Fruit fly (Drosophila melanogaster) whole organism, embryonic: ENCODE measurements around the gene ago.

Experiments used
- Ada2b ChIP-seq: fragments of 200-800 bp; sonication (Bioruptor generic); IDR thresholded peaks from 2 replicates; pipeline ENCODE4 v1.3.6; 2022; ENCODE audit warnings: missing biosample characterization, missing genetic modification characterization
- CG10321 ChIP-seq: fragments of 200-800 bp; sonication (Bioruptor generic); IDR thresholded peaks from 2 replicates; pipeline ENCODE4 v1.3.6; 2022; ENCODE audit warnings: missing biosample characterization, missing genetic modification characterization
- CG10462 ChIP-seq: fragments of 200-800 bp; sonication (Bioruptor generic); optimal IDR thresholded peaks from 2 replicates; lab custom pipeline; 2016; ENCODE audit warnings: missing biosample characterization, missing genetic modification characterization
- CG13775 ChIP-seq: fragments of 200-800 bp; sonication (Bioruptor generic); optimal IDR thresholded peaks from 3 replicates; lab custom pipeline; 2017; ENCODE audit warnings: missing biosample characterization, mild to moderate bottlenecking, missing genetic modification characterization
- CG14441 ChIP-seq: fragments of 200-800 bp; sonication (Bioruptor generic); IDR thresholded peaks from 2 replicates; pipeline ENCODE4 v1.3.6; 2022; ENCODE audit warnings: missing biosample characterization, missing genetic modification characterization
- CG15514 ChIP-seq: fragments of 200-800 bp; sonication (Bioruptor generic); optimal IDR thresholded peaks from 3 replicates; lab custom pipeline; 2017; ENCODE audit warnings: missing biosample characterization, missing genetic modification characterization, mild to moderate bottlenecking, moderate library complexity, missing genetic modification reagents
- CG17186 ChIP-seq: fragments of 200-800 bp; sonication (Bioruptor generic); optimal IDR thresholded peaks from 3 replicates; lab custom pipeline; 2017; ENCODE audit warnings: missing biosample characterization, missing genetic modification reagents, missing genetic modification characterization
- CG17912 ChIP-seq: fragments of 200-800 bp; sonication (Bioruptor generic); optimal IDR thresholded peaks from 2 replicates; lab custom pipeline; 2018; ENCODE audit warnings: missing biosample characterization, mild to moderate bottlenecking, missing genetic modification characterization
- CG2889 ChIP-seq: fragments of 200-800 bp; sonication (Bioruptor generic); IDR thresholded peaks from 3 replicates; pipeline ENCODE4 v1.3.6; 2022; ENCODE audit warnings: missing biosample characterization, missing genetic modification characterization
- CG32772 ChIP-seq: fragments of 200-800 bp; sonication (Bioruptor generic); IDR thresholded peaks from 2 replicates; pipeline ENCODE4 v1.3.6; 2022; ENCODE audit warnings: missing biosample characterization, missing genetic modification characterization
- CG34224 ChIP-seq: fragments of 200-800 bp; sonication (Bioruptor generic); IDR thresholded peaks from 3 replicates; pipeline ENCODE4 v1.3.6; 2022; ENCODE audit warnings: missing biosample characterization, missing genetic modification characterization; ENCODE audit not compliant: partially characterized antibody
- CG4707 ChIP-seq: fragments of 200-800 bp; sonication (Bioruptor generic); optimal IDR thresholded peaks from 2 replicates; lab custom pipeline; 2018; ENCODE audit warnings: missing biosample characterization, mild to moderate bottlenecking, missing genetic modification characterization, moderate library complexity
- CG7372 ChIP-seq: fragments of 200-800 bp; sonication (Bioruptor generic); IDR thresholded peaks from 2 replicates; pipeline ENCODE4 v1.3.6; 2022; ENCODE audit warnings: missing biosample characterization, missing genetic modification characterization
- CG7745 ChIP-seq: fragments of 200-800 bp; sonication (Bioruptor generic); optimal IDR thresholded peaks from 2 replicates; lab custom pipeline; 2018; ENCODE audit warnings: missing biosample characterization, mild to moderate bottlenecking, missing genetic modification characterization, moderate library complexity
- CG8281 ChIP-seq: fragments of 200-800 bp; sonication (Bioruptor generic); optimal IDR thresholded peaks from 2 replicates; lab custom pipeline; 2018; ENCODE audit warnings: missing biosample characterization, mild to moderate bottlenecking, missing genetic modification characterization, moderate library complexity
- CG9609 ChIP-seq: fragments of 200-800 bp; sonication (Bioruptor generic); optimal IDR thresholded peaks from 3 replicates; lab custom pipeline; 2016; ENCODE audit warnings: missing biosample characterization, missing genetic modification characterization
- CHES-1-like ChIP-seq: fragments of 200-800 bp; sonication (Bioruptor generic); optimal IDR thresholded peaks from 2 replicates; lab custom pipeline; 2016; ENCODE audit warnings: missing biosample characterization, missing genetic modification characterization
- CTCF ChIP-seq: fragments of 200-800 bp; sonication (Bioruptor generic); optimal IDR thresholded peaks from 2 replicates; lab custom pipeline; 2017; ENCODE audit warnings: missing biosample characterization, mild to moderate bottlenecking, missing genetic modification characterization, moderate library complexity
- D19B ChIP-seq: fragments of 200-800 bp; sonication (Bioruptor generic); optimal IDR thresholded peaks from 2 replicates; lab custom pipeline; 2017; ENCODE audit warnings: missing biosample characterization, mild to moderate bottlenecking, missing genetic modification characterization
- Dad ChIP-seq: fragments of 200-800 bp; sonication (Bioruptor generic); optimal IDR thresholded peaks from 3 replicates; lab custom pipeline; 2016; ENCODE audit warnings: missing biosample characterization, missing genetic modification characterization
- Dip3 ChIP-seq: fragments of 200-800 bp; sonication (Bioruptor generic); optimal IDR thresholded peaks from 3 replicates; lab custom pipeline; 2016; ENCODE audit warnings: missing biosample characterization, missing genetic modification characterization
- E2f2 ChIP-seq: fragments of 200-800 bp; sonication (Bioruptor generic); IDR thresholded peaks from 2 replicates; pipeline ENCODE4 v1.3.6; 2022; ENCODE audit warnings: missing biosample characterization, missing genetic modification characterization
- Ets97D ChIP-seq: fragments of 200-800 bp; sonication (Bioruptor generic); optimal IDR thresholded peaks from 3 replicates; lab custom pipeline; 2016; ENCODE audit warnings: missing biosample characterization, missing genetic modification characterization
- HHEX ChIP-seq: fragments of 200-800 bp; sonication (Bioruptor generic); optimal IDR thresholded peaks from 3 replicates; lab custom pipeline; 2017; ENCODE audit warnings: missing biosample characterization, mild to moderate bottlenecking, missing genetic modification characterization, missing genetic modification reagents
- Hr3 ChIP-seq: fragments of 200-800 bp; sonication (Bioruptor generic); optimal IDR thresholded peaks from 3 replicates; lab custom pipeline; 2016; ENCODE audit warnings: missing biosample characterization, missing genetic modification characterization
- Hr78 ChIP-seq, 2 experiments: fragments of 200-800 bp in 1 of 2; fragments of >200 bp in 1 of 2; sonication (Bioruptor generic) in 1 of 2; optimal IDR thresholded peaks; 2 replicates each; lab custom pipeline; 2017 to 2019; ENCODE audit warnings: missing biosample characterization in 2 of 2, missing genetic modification characterization in 2 of 2, mild to moderate bottlenecking in 1 of 2, moderate library complexity in 1 of 2
- Max ChIP-seq: fragments of 200-800 bp; sonication (Bioruptor generic); optimal IDR thresholded peaks from 2 replicates; lab custom pipeline; 2016; ENCODE audit warnings: missing biosample characterization, mild to moderate bottlenecking, missing genetic modification characterization
- Meics ChIP-seq: fragments of 200-800 bp; sonication (Bioruptor generic); optimal IDR thresholded peaks from 2 replicates; lab custom pipeline; 2017; ENCODE audit warnings: missing biosample characterization, mild to moderate bottlenecking, missing genetic modification characterization
- Nf-YB ChIP-seq: fragments of 200-800 bp; sonication (Bioruptor generic); optimal IDR thresholded peaks from 3 replicates; lab custom pipeline; 2019; ENCODE audit warnings: missing biosample characterization, mild to moderate bottlenecking, missing genetic modification characterization, moderate library complexity
- Rfx ChIP-seq: fragments of 200-800 bp; sonication (Bioruptor generic); IDR thresholded peaks from 2 replicates; pipeline ENCODE4 v1.3.6; 2022; ENCODE audit warnings: missing biosample characterization, missing genetic modification characterization
- Sox100B ChIP-seq: fragments of 200-800 bp; sonication (Bioruptor generic); optimal IDR thresholded peaks from 3 replicates; lab custom pipeline; 2018; ENCODE audit warnings: missing biosample characterization, mild to moderate bottlenecking, missing genetic modification characterization
- Ssrp ChIP-seq: fragments of 200-800 bp; sonication (Bioruptor generic); optimal IDR thresholded peaks from 2 replicates; lab custom pipeline; 2018; ENCODE audit warnings: missing biosample characterization, mild to moderate bottlenecking, missing genetic modification characterization, moderate library complexity
- abd-A ChIP-seq: fragments of 200-800 bp; sonication (Bioruptor generic); optimal IDR thresholded peaks from 3 replicates; lab custom pipeline; 2019; ENCODE audit warnings: missing biosample characterization, mild to moderate bottlenecking, missing genetic modification characterization, moderate library complexity
- cas ChIP-seq: fragments of 200-800 bp; sonication (Bioruptor generic); IDR thresholded peaks from 2 replicates; pipeline ENCODE4 v1.3.6; 2022; ENCODE audit warnings: missing biosample characterization, missing genetic modification characterization
- croc ChIP-seq: fragments of 200-800 bp; sonication (Bioruptor generic); conservative IDR thresholded peaks from 3 replicates; pipeline ENCODE4 v1.3.6; 2022; ENCODE audit warnings: missing biosample characterization, missing genetic modification characterization
- gce ChIP-seq: fragments of 200-800 bp; sonication (Bioruptor generic); IDR thresholded peaks from 3 replicates; pipeline ENCODE4 v1.3.6; 2022; ENCODE audit warnings: missing biosample characterization, missing genetic modification characterization
- hb ChIP-seq: fragments of 200-800 bp; sonication (Bioruptor generic); IDR thresholded peaks from 3 replicates; pipeline ENCODE4 v1.3.6; 2022; ENCODE audit warnings: missing biosample characterization, missing genetic modification characterization; ENCODE audit not compliant: partially characterized antibody
- hth ChIP-seq: fragments of >200 bp; optimal IDR thresholded peaks from 2 replicates; lab custom pipeline; 2017; ENCODE audit warnings: inconsistent platforms
- ken ChIP-seq: fragments of 200-800 bp; sonication (Bioruptor generic); IDR thresholded peaks from 3 replicates; pipeline ENCODE4 v1.3.6; 2022; ENCODE audit warnings: missing biosample characterization, missing genetic modification characterization
- mam ChIP-seq: fragments of 200-800 bp; sonication (Bioruptor generic); optimal IDR thresholded peaks from 3 replicates; lab custom pipeline; 2016; ENCODE audit warnings: missing biosample characterization, missing genetic modification characterization
- nau ChIP-seq: fragments of 200-800 bp; sonication (Bioruptor generic); optimal IDR thresholded peaks from 3 replicates; lab custom pipeline; 2017; ENCODE audit warnings: missing biosample characterization, mild to moderate bottlenecking, missing genetic modification characterization, missing genetic modification reagents
- pan ChIP-seq, 4 experiments: fragments of >200 bp in 3 of 4; fragments of 200-800 bp in 1 of 4; sonication (Bioruptor generic) in 1 of 4; optimal IDR thresholded peaks in 3 of 4; IDR thresholded peaks in 1 of 4; 2 replicates each; pipeline versions ENCODE4 v1.3.6 to Lab custom; 2017 to 2022; ENCODE audit warnings: missing biosample characterization in 2 of 4, missing genetic modification characterization in 2 of 4, mixed read lengths in 1 of 4
- pfk ChIP-seq: fragments of 200-800 bp; sonication (Bioruptor generic); optimal IDR thresholded peaks from 2 replicates; lab custom pipeline; 2018; ENCODE audit warnings: missing biosample characterization, mild to moderate bottlenecking, missing genetic modification characterization, moderate library complexity
- salm ChIP-seq: fragments of 200-800 bp; sonication (Bioruptor generic); optimal IDR thresholded peaks from 2 replicates; lab custom pipeline; 2018; ENCODE audit warnings: missing biosample characterization, mild to moderate bottlenecking, missing genetic modification characterization
- sisA ChIP-seq: fragments of 200-800 bp; sonication (Bioruptor generic); IDR thresholded peaks from 2 replicates; pipeline ENCODE4 v1.3.6; 2022; ENCODE audit warnings: missing biosample characterization, missing genetic modification characterization
- stc ChIP-seq: fragments of 200-800 bp; sonication (Bioruptor generic); IDR thresholded peaks from 2 replicates; pipeline ENCODE4 v1.3.6; 2022; ENCODE audit warnings: missing biosample characterization, missing genetic modification characterization
- tgo ChIP-seq: fragments of 200-800 bp; sonication (Bioruptor generic); IDR thresholded peaks from 3 replicates; pipeline ENCODE4 v1.3.6; 2022; ENCODE audit warnings: missing biosample characterization, missing genetic modification characterization
- trh ChIP-seq: fragments of 200-800 bp; sonication (Bioruptor generic); optimal IDR thresholded peaks from 2 replicates; lab custom pipeline; 2016; ENCODE audit warnings: missing biosample characterization, missing genetic modification characterization
- unc-4 ChIP-seq: fragments of 200-800 bp; sonication (Bioruptor generic); IDR thresholded peaks from 2 replicates; pipeline ENCODE4 v1.3.6; 2022; ENCODE audit warnings: missing biosample characterization, missing genetic modification characterization; ENCODE audit not compliant: partially characterized antibody
- usp ChIP-seq: fragments of >200 bp; optimal IDR thresholded peaks from 2 replicates; lab custom pipeline; 2017; ENCODE audit warnings: missing biosample characterization, missing genetic modification characterization
- zfh2 ChIP-seq: fragments of 200-800 bp; sonication (Bioruptor generic); optimal IDR thresholded peaks from 2 replicates; lab custom pipeline; 2016; ENCODE audit warnings: missing biosample characterization, missing genetic modification characterization

Gene ago

dm6 chr3L:4269920-4270319 lies 15.8 kb upstream of the ago start (continued):
- TF ChIP-seq Nf-YB (GFP tag; lab: Kevin White, UChicago) = peak; percentile 60
- peak; percentile 59; the same call in 1 of the 2 replicates for TF ChIP-seq Rfx (GFP tag; lab: Robert Waterston, UW)
- TF ChIP-seq CG15514 (GFP tag; lab: Kevin White, UChicago) = peak; percentile 20
- no peak for TF ChIP-seq pan (optimal IDR thresholded peaks at IDR 0.05; lab: Kevin White, UChicago)
- peak in 1 of 2 experiments; percentile 69 for TF ChIP-seq pan (GFP tag; optimal IDR thresholded peaks at IDR 0.05 in 1 of 2, IDR thresholded peaks at IDR 0.05 in 1 of 2)
- no peak for TF ChIP-seq nau (GFP tag; lab: Kevin White, UChicago)
- TF ChIP-seq Ets97D (GFP tag; lab: Kevin White, UChicago) = no peak
- TF ChIP-seq Ssrp = peak; percentile 72
- no peak for TF ChIP-seq CG17186
- TF ChIP-seq ken (GFP tag; lab: Robert Waterston, UW) = no peak
- TF ChIP-seq Sox100B (GFP tag; lab: Kevin White, UChicago) = peak; percentile 84
- TF ChIP-seq CTCF (GFP tag; lab: Kevin White, UChicago) = no peak
- TF ChIP-seq hb (GFP tag; lab: Robert Waterston, UW) = no peak
- 0 out of 3 replicates have a peak, but pooled peaks have one; percentile 31 for TF ChIP-seq CG2889 (GFP tag; lab: Robert Waterston, UW)
- peak in 1 of 2 experiments; percentile 45 for TF ChIP-seq Hr78 (GFP tag; optimal IDR thresholded peaks at IDR 0.05; lab: Kevin White, UChicago)
- TF ChIP-seq CG34224 = no peak
- TF ChIP-seq CG8281 (tag; lab: Kevin White, UChicago) = peak; percentile 40
- TF ChIP-seq CG4707 (GFP tag; lab: Kevin White, UChicago) = peak; percentile 33
- TF ChIP-seq sisA (GFP tag; lab: Robert Waterston, UW) = no peak; the same call in 1 of the 2 replicates
- TF ChIP-seq pfk = no peak
- TF ChIP-seq salm (tag; lab: Kevin White, UChicago) = peak; percentile 62
- TF ChIP-seq unc-4 (GFP tag; lab: Robert Waterston, UW) = no peak
- TF ChIP-seq stc = peak; percentile 74
- TF ChIP-seq Max (GFP tag; lab: Kevin White, UChicago) = peak; percentile 40
- no peak for TF ChIP-seq hth (lab: Kevin White, UChicago)
- no peak for TF ChIP-seq mam (GFP tag; lab: Kevin White, UChicago)
- TF ChIP-seq trh = no peak
- no peak for TF ChIP-seq abd-A
- peak; percentile 59 for TF ChIP-seq E2f2
- no peak for TF ChIP-seq CHES-1-like (GFP tag; lab: Kevin White, UChicago)
- no peak for TF ChIP-seq usp (GFP tag; lab: Kevin White, UChicago)
- TF ChIP-seq CG32772 (GFP tag; lab: Robert Waterston, UW) = peak; percentile 49; the same call in 1 of the 2 replicates
- TF ChIP-seq HHEX (GFP tag; lab: Kevin White, UChicago) = peak; percentile 40
- no peak for TF ChIP-seq CG9609
- TF ChIP-seq Dip3 (GFP tag; lab: Kevin White, UChicago) = no peak
- TF ChIP-seq CG10462 (GFP tag; lab: Kevin White, UChicago) = no peak
- TF ChIP-seq zfh2 = no peak
- peak; percentile 58 for TF ChIP-seq Ada2b
- TF ChIP-seq CG13775 = peak; percentile 38
- peak; percentile 60 for TF ChIP-seq croc (GFP tag; lab: Robert Waterston, UW)
- TF ChIP-seq CG17912 (GFP tag; lab: Kevin White, UChicago) = no peak
- peak; percentile 61; the same call in 1 of the 3 replicates for TF ChIP-seq gce (GFP tag; lab: Robert Waterston, UW)
- peak; percentile 66 for TF ChIP-seq Hr3
- 0 out of 2 replicates have a peak, but pooled peaks have one; percentile 10 for TF ChIP-seq cas (GFP tag; lab: Robert Waterston, UW)
- TF ChIP-seq Dad (GFP tag; lab: Kevin White, UChicago) = no peak
- no peak for TF ChIP-seq D19B (GFP tag; lab: Kevin White, UChicago)
- TF ChIP-seq CG7372 = peak; percentile 47; the same call in 1 of the 2 replicates
- TF ChIP-seq CG10321 (GFP tag; lab: Robert Waterston, UW) = 0 out of 2 replicates have a peak, but pooled peaks have one; percentile 17
- TF ChIP-seq CG14441 (GFP tag; lab: Robert Waterston, UW) = peak; percentile 53
- TF ChIP-seq CG7745 = no peak
- TF ChIP-seq tgo (GFP tag; lab: Robert Waterston, UW) = peak; percentile 79
- TF ChIP-seq Meics = peak; percentile 67
